Fruit fly (Drosophila melanogaster): ENCODE results near the gene Sqor.

- no peak for TF ChIP-seq Myc (optimal IDR thresholded peaks at IDR 0.05)
- TF ChIP-seq insv (optimal IDR thresholded peaks at IDR 0.05) = no peak
- TF ChIP-seq ttk (optimal IDR thresholded peaks at IDR 0.05) = no peak
- no peak for TF ChIP-seq psq (optimal IDR thresholded peaks at IDR 0.05)
These were observed 18.2 kb upstream of the Sqor start for dm6 chr3L:4221792-4222191.

Data from Kc167 (cell line).